Worm (Caenorhabditis elegans) whole organism, L2 larva: ENCODE data around the gene T13C5.6.

Experiments used
- C34F6.9 ChIP-seq: fragments of 150-350 bp; optimal IDR thresholded peaks from 2 replicates; lab custom pipeline; 2014; ENCODE audit warnings: missing biosample characterization, missing genetic modification characterization
- R02D3.7 ChIP-seq: fragments of 150-350 bp; optimal IDR thresholded peaks from 2 replicates; lab custom pipeline; 2014; ENCODE audit warnings: missing biosample characterization, missing genetic modification characterization
- ZK546.5 ChIP-seq: sonication (generic microtip); optimal IDR thresholded peaks from 2 replicates; lab custom pipeline; 2017; ENCODE audit warnings: missing biosample characterization, missing genetic modification characterization
- aly-2 ChIP-seq: fragments of 150-350 bp; optimal IDR thresholded peaks from 2 replicates; lab custom pipeline; 2014; ENCODE audit warnings: missing biosample characterization, missing genetic modification characterization
- ama-1 ChIP-seq: fragments of 150-350 bp; optimal IDR thresholded peaks from 2 replicates; lab custom pipeline; 2018; ENCODE audit warnings: inconsistent platforms
- blmp-1 ChIP-seq: sonication (generic microtip); optimal IDR thresholded peaks from 2 replicates; lab custom pipeline; 2017; ENCODE audit warnings: missing genetic modification characterization, mild to moderate bottlenecking, missing compliant biosample characterization, antibody characterized with exemption, moderate library complexity; ENCODE audit not compliant: insufficient read depth
- ceh-16 ChIP-seq: fragments of 150-350 bp; optimal IDR thresholded peaks from 2 replicates; lab custom pipeline; 2014; ENCODE audit warnings: missing biosample characterization, missing genetic modification characterization
- ceh-82 ChIP-seq: fragments of 150-350 bp; optimal IDR thresholded peaks from 2 replicates; lab custom pipeline; 2014; ENCODE audit warnings: missing biosample characterization, missing genetic modification characterization
- crh-2 ChIP-seq: sonication (generic microtip); optimal IDR thresholded peaks from 2 replicates; lab custom pipeline; 2017; ENCODE audit warnings: missing biosample characterization, missing genetic modification characterization
- dmd-4 ChIP-seq: sonication (generic microtip); optimal IDR thresholded peaks from 2 replicates; lab custom pipeline; 2017; ENCODE audit warnings: missing biosample characterization, missing genetic modification characterization
- egl-27 ChIP-seq: sonication (generic microtip); optimal IDR thresholded peaks from 3 replicates; lab custom pipeline; 2017; ENCODE audit warnings: missing biosample characterization, missing genetic modification reagents, missing genetic modification characterization
- elt-1 ChIP-seq: fragments of 150-350 bp; optimal IDR thresholded peaks from 2 replicates; lab custom pipeline; 2014; ENCODE audit warnings: missing biosample characterization, missing genetic modification characterization
- gmeb-1 ChIP-seq: fragments of 150-350 bp; optimal IDR thresholded peaks from 2 replicates; lab custom pipeline; 2014; ENCODE audit warnings: missing biosample characterization, missing genetic modification characterization
- lin-11 ChIP-seq: fragments of 150-350 bp; sonication (generic microtip); optimal IDR thresholded peaks from 2 replicates; lab custom pipeline; 2014; ENCODE audit warnings: missing biosample characterization, missing genetic modification characterization, inconsistent platforms, mixed read lengths
- lin-13 ChIP-seq: fragments of 150-350 bp; optimal IDR thresholded peaks from 2 replicates; lab custom pipeline; 2014; ENCODE audit warnings: missing biosample characterization, missing genetic modification reagents, missing genetic modification characterization
- lin-39 ChIP-seq: fragments of 150-350 bp; optimal IDR thresholded peaks from 2 replicates; lab custom pipeline; 2014; ENCODE audit warnings: missing biosample characterization, missing genetic modification reagents, missing genetic modification characterization
- mab-5 ChIP-seq: fragments of 150-350 bp; optimal IDR thresholded peaks from 2 replicates; lab custom pipeline; 2014; ENCODE audit warnings: missing biosample characterization, missing genetic modification characterization
- mdl-1 ChIP-seq, 2 experiments: fragments of 150-350 bp in 1 of 2; sonication (generic microtip) in 1 of 2; optimal IDR thresholded peaks; 2 replicates each; lab custom pipeline; 2017; ENCODE audit warnings: missing biosample characterization in 2 of 2, missing genetic modification characterization in 2 of 2
- nhr-10 ChIP-seq: sonication (generic microtip); optimal IDR thresholded peaks from 2 replicates; lab custom pipeline; 2017; ENCODE audit warnings: missing biosample characterization, missing genetic modification characterization
- nhr-11 ChIP-seq: fragments of 150-350 bp; optimal IDR thresholded peaks from 2 replicates; lab custom pipeline; 2014; ENCODE audit warnings: missing biosample characterization, missing genetic modification characterization
- nhr-12 ChIP-seq: fragments of 150-350 bp; optimal IDR thresholded peaks from 2 replicates; lab custom pipeline; 2014; ENCODE audit warnings: missing biosample characterization, missing genetic modification characterization
- nhr-21 ChIP-seq: fragments of 150-350 bp; optimal IDR thresholded peaks from 2 replicates; lab custom pipeline; 2014; ENCODE audit warnings: missing biosample characterization, missing genetic modification characterization
- nhr-237 ChIP-seq: fragments of 150-350 bp; optimal IDR thresholded peaks from 2 replicates; lab custom pipeline; 2014; ENCODE audit warnings: missing biosample characterization, missing genetic modification characterization
- nhr-25 ChIP-seq: fragments of 150-350 bp; sonication (generic microtip); optimal IDR thresholded peaks from 3 replicates; lab custom pipeline; 2014; ENCODE audit warnings: missing biosample characterization, missing genetic modification characterization
- nhr-6 ChIP-seq: fragments of 150-350 bp; optimal IDR thresholded peaks from 2 replicates; lab custom pipeline; 2014; ENCODE audit warnings: missing biosample characterization, missing genetic modification characterization
- nhr-77 ChIP-seq: fragments of 150-350 bp; optimal IDR thresholded peaks from 2 replicates; lab custom pipeline; 2014; ENCODE audit warnings: missing biosample characterization, missing genetic modification characterization
- peb-1 ChIP-seq: fragments of 150-350 bp; optimal IDR thresholded peaks from 2 replicates; lab custom pipeline; 2014; ENCODE audit warnings: missing biosample characterization, missing genetic modification characterization
- sem-4 ChIP-seq: fragments of 150-350 bp; optimal IDR thresholded peaks from 2 replicates; lab custom pipeline; 2014; ENCODE audit warnings: missing biosample characterization, missing genetic modification reagents, missing genetic modification characterization
- skn-1 ChIP-seq: sonication (generic microtip); optimal IDR thresholded peaks from 2 replicates; lab custom pipeline; 2017; ENCODE audit warnings: missing biosample characterization, missing genetic modification characterization
- sma-3 ChIP-seq: sonication (generic microtip); optimal IDR thresholded peaks from 2 replicates; lab custom pipeline; 2016; ENCODE audit warnings: missing genetic modification reagents, missing genetic modification characterization, missing compliant biosample characterization
- sma-9 ChIP-seq, 2 experiments: fragments of 150-350 bp in 1 of 2; sonication (generic microtip) in 1 of 2; optimal IDR thresholded peaks; 2 replicates each; lab custom pipeline; 2014 to 2016; ENCODE audit warnings: missing genetic modification characterization in 2 of 2, mild to moderate bottlenecking in 1 of 2, missing biosample characterization in 1 of 2, missing compliant biosample characterization in 1 of 2, missing genetic modification reagents in 1 of 2, moderate library complexity in 1 of 2
- snpc-4 ChIP-seq: fragments of 150-350 bp; optimal IDR thresholded peaks from 2 replicates; lab custom pipeline; 2014; ENCODE audit warnings: missing biosample characterization, missing genetic modification characterization
- unc-39 ChIP-seq: fragments of 150-350 bp; optimal IDR thresholded peaks from 2 replicates; lab custom pipeline; 2014; ENCODE audit warnings: missing biosample characterization, missing genetic modification characterization
- unc-55 ChIP-seq: fragments of 150-350 bp; sonication (generic microtip); optimal IDR thresholded peaks from 3 replicates; lab custom pipeline; 2014; ENCODE audit warnings: missing biosample characterization, missing genetic modification reagents, missing genetic modification characterization
- ztf-1 ChIP-seq: fragments of 200-800 bp; sonication (Bioruptor generic); conservative IDR thresholded peaks from 2 replicates; pipeline ENCODE4 v1.3.6; 2022; ENCODE audit warnings: missing genetic modification characterization, missing compliant biosample characterization
- ztf-11 ChIP-seq: sonication (generic microtip); optimal IDR thresholded peaks from 2 replicates; lab custom pipeline; 2017; ENCODE audit warnings: missing biosample characterization, missing genetic modification characterization
- ztf-4 ChIP-seq: fragments of 150-350 bp; optimal IDR thresholded peaks from 2 replicates; lab custom pipeline; 2014; ENCODE audit warnings: missing biosample characterization, missing genetic modification characterization

Gene T13C5.6

ce11 chrX:6194191-6194724 lies 13.2 kb downstream of the T13C5.6 start, which contains the start of gene ceh-54:
Gene ceh-54 (minus strand): TSS chrX:6194241.
- peak; percentile 3 for TF ChIP-seq sma-9 (GFP tag; optimal IDR thresholded peaks at IDR 0.05; lab: Kevin White, UChicago)
- TF ChIP-seq sma-9 (tag; optimal IDR thresholded peaks at IDR 0.05; lab: Kevin White, UChicago), result no peak
- TF ChIP-seq ZK546.5 (tag; lab: Kevin White, UChicago), result no peak
- TF ChIP-seq egl-27 (tag; lab: Kevin White, UChicago), result no peak

DNA sequence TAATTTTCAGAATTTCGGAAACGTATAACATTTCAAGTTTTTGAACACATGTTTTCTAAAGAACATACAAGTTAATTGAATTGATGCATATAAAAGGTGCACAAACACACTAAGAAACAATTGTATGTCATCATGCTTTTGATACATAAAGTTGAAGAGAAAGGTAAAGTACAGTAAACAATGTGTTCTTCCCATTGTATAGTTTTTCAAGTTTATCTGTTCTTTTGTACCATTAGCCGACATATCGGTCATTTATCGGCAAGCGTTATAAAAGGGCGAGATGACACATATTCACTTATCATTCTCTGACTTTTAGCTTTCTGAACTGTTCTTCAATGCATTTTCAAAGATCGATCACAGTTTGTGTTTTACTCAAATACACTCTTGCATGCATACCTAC lies 17.5 kb downstream of the T13C5.6 start, which contains the start of gene T13C5.9:
Gene T13C5.9, plus strand, starts transcription at position 301 of the 400 bp plus-strand sequence.
- TF ChIP-seq R02D3.7 (tag; lab: Kevin White, UChicago) (no peak), lin-39 (no peak), nhr-12 (tag; lab: Kevin White, UChicago) (no peak), peb-1 (tag; lab: Kevin White, UChicago) (no peak), nhr-77 (tag; lab: Kevin White, UChicago) (no peak), ceh-16 (tag; lab: Kevin White, UChicago) (no peak), crh-2 (tag; lab: Kevin White, UChicago) (no peak), egl-27 (tag; lab: Kevin White, UChicago) (no peak), nhr-6 (tag; lab: Kevin White, UChicago) (no peak), unc-55 (GFP tag; lab: Kevin White, UChicago) (no peak), aly-2 (tag; lab: Kevin White, UChicago) (no peak)

DNA sequence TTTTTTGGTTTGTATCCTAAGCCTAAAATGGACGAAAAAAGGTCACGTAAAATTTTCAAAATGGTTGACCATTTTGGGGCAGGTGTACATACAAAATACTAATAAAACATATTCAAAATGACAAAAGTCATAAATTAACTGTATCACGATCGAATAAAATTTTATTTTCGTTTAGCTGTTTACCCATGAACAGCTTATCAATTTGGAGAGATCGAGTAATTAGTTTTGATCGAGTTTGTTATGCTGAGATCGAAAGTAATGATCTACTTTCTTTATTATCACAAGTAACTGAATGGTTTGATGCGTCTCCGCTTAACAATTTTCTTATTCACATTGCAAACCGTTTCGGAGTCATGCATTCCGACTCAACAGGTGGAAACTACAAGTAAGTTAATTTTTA lies 19.6 kb downstream of the T13C5.6 start, which contains the start of gene T13C5.10:
Gene T13C5.10, plus strand, starts transcription at position 301 of the 400 bp plus-strand sequence.
- TF ChIP-seq nhr-25 (no peak), mdl-1 (tag; optimal IDR thresholded peaks at IDR 0.05; lab: Kevin White, UChicago) (no peak), ceh-16 (tag; lab: Kevin White, UChicago) (no peak), nhr-21 (tag; lab: Kevin White, UChicago) (no peak), snpc-4 (tag; lab: Kevin White, UChicago) (no peak), nhr-11 (no peak), gmeb-1 (tag; lab: Kevin White, UChicago) (no peak), mab-5 (no peak), unc-39 (tag; lab: Kevin White, UChicago) (no peak), nhr-10 (tag; lab: Kevin White, UChicago) (no peak), unc-55 (GFP tag; lab: Kevin White, UChicago) (no peak), dmd-4 (tag; lab: Kevin White, UChicago) (no peak), sma-3 (GFP tag; lab: Kevin White, UChicago) (no peak), ztf-4 (no peak), ztf-11 (no peak)

DNA sequence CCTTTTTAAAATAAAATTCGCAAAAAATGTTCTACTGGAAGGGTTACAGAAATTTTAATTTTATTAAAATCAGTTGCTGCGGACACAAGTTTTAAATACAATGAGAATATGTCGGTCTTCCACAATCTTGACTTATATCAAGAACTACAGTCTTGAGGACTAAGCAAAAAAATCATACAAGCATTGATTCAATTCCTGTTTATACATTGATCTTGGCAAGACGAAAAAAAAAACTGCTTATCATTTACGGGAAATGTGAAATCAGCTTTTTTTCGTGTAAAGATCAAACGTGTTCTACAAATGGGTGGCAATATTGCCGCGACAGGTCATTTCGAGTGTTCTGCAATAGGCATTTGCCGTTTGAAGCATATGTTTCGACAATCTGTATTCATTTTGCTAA lies 22.8 kb downstream of the T13C5.6 start, which contains the start of gene T13C5.2:
Gene T13C5.2, plus strand, starts transcription at position 301 of the 400 bp plus-strand sequence.
- TF ChIP-seq nhr-12 (tag; lab: Kevin White, UChicago), result no peak
- TF ChIP-seq sem-4, result no peak
- no peak for TF ChIP-seq ztf-11
- no peak for TF ChIP-seq lin-13
- TF ChIP-seq blmp-1 (tag; lab: Kevin White, UChicago), result no peak
- TF ChIP-seq nhr-237 (tag; lab: Kevin White, UChicago), result no peak
- TF ChIP-seq nhr-21 (tag; lab: Kevin White, UChicago), result no peak
- no peak for TF ChIP-seq aly-2 (tag; lab: Kevin White, UChicago)
- no peak for TF ChIP-seq ZK546.5 (tag; lab: Kevin White, UChicago)
- no peak for TF ChIP-seq snpc-4 (tag; lab: Kevin White, UChicago)
- no peak for TF ChIP-seq C34F6.9 (tag; lab: Kevin White, UChicago)

DNA sequence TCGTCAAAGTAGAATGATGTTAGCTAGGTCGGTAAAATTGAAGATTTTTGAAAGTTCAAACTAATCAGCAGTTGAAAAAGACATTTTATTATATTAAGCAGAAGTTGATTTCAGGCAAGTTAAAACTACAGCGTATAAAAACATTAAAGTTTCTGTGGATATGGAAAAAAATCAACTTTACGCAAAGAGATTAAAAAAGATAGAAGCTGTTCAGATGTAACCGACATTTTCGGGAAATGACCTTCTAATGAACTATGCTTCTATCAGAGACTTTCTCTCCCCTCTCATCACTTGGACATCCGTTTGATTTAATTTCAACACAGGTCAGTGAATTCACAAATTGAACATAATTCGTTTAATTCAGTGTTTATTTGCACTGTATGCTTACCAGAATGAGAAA lies 27.2 kb downstream of the T13C5.6 start, which contains the start of gene T13C5.7:
Gene T13C5.7, plus strand, starts transcription at position 301 of the 400 bp plus-strand sequence.
- TF ChIP-seq ztf-1, result no peak
- no peak for TF ChIP-seq mdl-1 (tag; optimal IDR thresholded peaks at IDR 0.05; lab: Kevin White, UChicago)
- TF ChIP-seq lin-39, result no peak
- no peak for TF ChIP-seq snpc-4 (tag; lab: Kevin White, UChicago)
- no peak for TF ChIP-seq skn-1
- no peak for TF ChIP-seq unc-55 (GFP tag; lab: Kevin White, UChicago)
- no peak for TF ChIP-seq sma-3 (GFP tag; lab: Kevin White, UChicago)
- no peak for TF ChIP-seq ama-1 (lab: Kevin White, UChicago)
- TF ChIP-seq ceh-82 (tag; lab: Kevin White, UChicago), result no peak
- TF ChIP-seq crh-2 (tag; lab: Kevin White, UChicago), result no peak
- TF ChIP-seq unc-39 (tag; lab: Kevin White, UChicago), result no peak
- no peak for TF ChIP-seq nhr-25
- TF ChIP-seq nhr-6 (tag; lab: Kevin White, UChicago), result no peak
- TF ChIP-seq nhr-77 (tag; lab: Kevin White, UChicago), result no peak
- TF ChIP-seq elt-1, result no peak
- no peak for TF ChIP-seq lin-11
- no peak for TF ChIP-seq blmp-1 (tag; lab: Kevin White, UChicago)
- TF ChIP-seq lin-13, result no peak
- no peak for TF ChIP-seq nhr-21 (tag; lab: Kevin White, UChicago)
- no peak for TF ChIP-seq ztf-4
- TF ChIP-seq, all 48 proteins: peak for 0
